Fruit fly (Drosophila melanogaster) whole organism, adult: Measurements from ENCODE around the gene CG45071.

ENCODE experiments used
- CG11617 ChIP-seq: fragments of 200-800 bp; sonication (Bioruptor generic); optimal IDR thresholded peaks from 2 replicates; lab custom pipeline; 2017; ENCODE audit warnings: mild to moderate bottlenecking, missing biosample characterization, missing genetic modification reagents, missing genetic modification characterization
- CG12768 ChIP-seq: fragments of 200-800 bp; sonication (Bioruptor generic); optimal IDR thresholded peaks from 2 replicates; lab custom pipeline; 2017; ENCODE audit warnings: missing biosample characterization, missing genetic modification characterization, mild to moderate bottlenecking, moderate library complexity, missing genetic modification reagents
- CG7045 ChIP-seq: fragments of 200-800 bp; sonication (Bioruptor generic); optimal IDR thresholded peaks from 2 replicates; lab custom pipeline; 2017; ENCODE audit warnings: missing biosample characterization, mild to moderate bottlenecking, missing genetic modification characterization
- CG7101 ChIP-seq: fragments of 200-800 bp; sonication (Bioruptor generic); optimal IDR thresholded peaks from 2 replicates; lab custom pipeline; 2018; ENCODE audit warnings: missing biosample characterization, mild to moderate bottlenecking, missing genetic modification characterization, moderate library complexity
- Clk ChIP-seq: fragments of 200-800 bp; sonication (Bioruptor generic); optimal IDR thresholded peaks from 2 replicates; lab custom pipeline; 2017; ENCODE audit warnings: missing biosample characterization, missing genetic modification characterization
- Crg-1 ChIP-seq: fragments of 200-800 bp; sonication (Bioruptor generic); optimal IDR thresholded peaks from 2 replicates; lab custom pipeline; 2016; ENCODE audit warnings: missing biosample characterization, missing genetic modification characterization
- Hr96 ChIP-seq: fragments of 200-800 bp; sonication (Bioruptor generic); optimal IDR thresholded peaks from 2 replicates; lab custom pipeline; 2016; ENCODE audit warnings: missing biosample characterization, missing genetic modification characterization
- cnc ChIP-seq, 2 experiments: fragments of >200 bp; optimal IDR thresholded peaks; 2 replicates each; lab custom pipeline; 2017
- tj ChIP-seq: fragments of 200-800 bp; sonication (Bioruptor generic); optimal IDR thresholded peaks from 3 replicates; lab custom pipeline; 2017; ENCODE audit warnings: missing biosample characterization, mild to moderate bottlenecking, missing genetic modification characterization, moderate library complexity

DNA sequence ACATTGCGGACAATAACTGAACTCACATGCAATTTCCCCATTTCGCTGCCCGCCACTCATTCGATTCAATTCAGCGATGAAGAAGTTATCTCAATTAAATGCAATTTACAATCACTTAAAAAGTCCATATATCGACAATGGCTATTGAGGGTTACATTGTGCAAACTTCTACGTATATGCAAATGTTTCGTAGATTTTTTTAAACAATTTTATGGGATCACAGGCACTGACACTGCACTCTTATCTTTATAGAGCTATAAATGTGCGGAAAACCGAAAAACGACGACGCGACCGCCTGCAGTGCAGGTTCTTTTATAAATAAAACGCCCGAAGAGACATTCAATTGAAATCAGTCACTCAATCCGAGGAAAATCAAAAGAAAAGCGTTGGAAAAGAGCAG lies 17.4 kb upstream of the CG45071 start:
- TF ChIP-seq CG11617: no peak
- no peak for TF ChIP-seq CG12768
- TF ChIP-seq CG7101 (tag; lab: Kevin White, UChicago): no peak
- TF ChIP-seq Clk: no peak
- TF ChIP-seq tj (GFP tag; lab: Kevin White, UChicago): no peak
- no peak for TF ChIP-seq cnc (optimal IDR thresholded peaks at IDR 0.05; lab: Kevin White, UChicago)
- no peak for TF ChIP-seq Hr96 (GFP tag; lab: Kevin White, UChicago)
- TF ChIP-seq Crg-1: no peak
- no peak for TF ChIP-seq CG7045
